Worm (Caenorhabditis elegans): ENCODE results near the gene mdt-11.

ce11 chrIII:5025136-5025629 is 4.2 kb downstream of the mdt-11 start:
- TF ChIP-seq him-1 (tag; optimal IDR thresholded peaks at IDR 0.05) (no peak), W03F9.2 (tag; optimal IDR thresholded peaks at IDR 0.05) (no peak)

Data from whole organism, L4/young adult.